Worm (Caenorhabditis elegans) whole organism, late embryonic: Measurements from ENCODE around the gene C45B11.9.

Source experiments
- K02D7.2 ChIP-seq: sonication (generic microtip); optimal IDR thresholded peaks from 2 replicates; lab custom pipeline; 2017; ENCODE audit warnings: mild to moderate bottlenecking, missing genetic modification characterization, missing compliant biosample characterization
- K09A11.1 ChIP-seq: sonication (generic microtip); optimal IDR thresholded peaks from 2 replicates; lab custom pipeline; 2017; ENCODE audit warnings: antibody characterized with exemption, mild to moderate bottlenecking, missing genetic modification characterization, missing compliant biosample characterization; ENCODE audit not compliant: insufficient read depth
- Y22D7AL.16 ChIP-seq: sonication (generic microtip); optimal IDR thresholded peaks from 2 replicates; lab custom pipeline; 2016; ENCODE audit warnings: missing genetic modification characterization, missing compliant biosample characterization
- ahr-1 ChIP-seq: sonication (generic microtip); optimal IDR thresholded peaks from 2 replicates; lab custom pipeline; 2016; ENCODE audit warnings: missing genetic modification characterization, missing compliant biosample characterization
- ama-1 ChIP-seq: fragments of 150-350 bp; optimal IDR thresholded peaks from 2 replicates; lab custom pipeline; 2014
- ceh-18 ChIP-seq: sonication (generic microtip); optimal IDR thresholded peaks from 2 replicates; lab custom pipeline; 2016; ENCODE audit warnings: missing genetic modification characterization, missing compliant biosample characterization
- ceh-2 ChIP-seq: sonication (generic microtip); optimal IDR thresholded peaks from 2 replicates; lab custom pipeline; 2016; ENCODE audit warnings: missing genotype, missing genetic modification characterization, missing compliant biosample characterization
- ceh-22 ChIP-seq: sonication (generic microtip); optimal IDR thresholded peaks from 2 replicates; lab custom pipeline; 2017; ENCODE audit warnings: missing biosample characterization, missing genetic modification characterization
- ceh-24 ChIP-seq: sonication (generic microtip); optimal IDR thresholded peaks from 2 replicates; lab custom pipeline; 2016; ENCODE audit warnings: mild to moderate bottlenecking, missing genetic modification characterization, missing compliant biosample characterization
- ceh-31 ChIP-seq: sonication (generic microtip); optimal IDR thresholded peaks from 2 replicates; lab custom pipeline; 2016; ENCODE audit warnings: missing genetic modification characterization, missing compliant biosample characterization
- ceh-6 ChIP-seq: fragments of 200-800 bp; sonication (Bioruptor generic); optimal IDR thresholded peaks from 2 replicates; lab custom pipeline; 2018; ENCODE audit warnings: mild to moderate bottlenecking, missing genetic modification characterization, missing compliant biosample characterization
- elt-2 ChIP-seq: sonication (generic microtip); optimal IDR thresholded peaks from 2 replicates; lab custom pipeline; 2016; ENCODE audit warnings: missing genetic modification reagents, missing genetic modification characterization, missing compliant biosample characterization
- elt-4 ChIP-seq: sonication (generic microtip); optimal IDR thresholded peaks from 2 replicates; lab custom pipeline; 2016; ENCODE audit warnings: missing genetic modification characterization, missing compliant biosample characterization
- eyg-1 ChIP-seq: sonication (generic microtip); optimal IDR thresholded peaks from 2 replicates; lab custom pipeline; 2016; ENCODE audit warnings: missing genotype, missing genetic modification characterization, missing compliant biosample characterization
- fkh-10 ChIP-seq: fragments of 150-350 bp; optimal IDR thresholded peaks from 2 replicates; lab custom pipeline; 2014; ENCODE audit warnings: missing biosample characterization, missing genetic modification reagents, missing genetic modification characterization
- hlh-13 ChIP-seq: fragments of 200-800 bp; sonication (Bioruptor generic); optimal IDR thresholded peaks from 2 replicates; lab custom pipeline; 2018; ENCODE audit warnings: mild to moderate bottlenecking, missing genetic modification characterization, missing compliant biosample characterization
- hlh-30 ChIP-seq: sonication (generic microtip); optimal IDR thresholded peaks from 2 replicates; lab custom pipeline; 2017; ENCODE audit warnings: antibody characterized with exemption, missing genetic modification characterization, missing compliant biosample characterization; ENCODE audit not compliant: insufficient read depth
- hlh-6 ChIP-seq: sonication (generic microtip); optimal IDR thresholded peaks from 2 replicates; lab custom pipeline; 2016; ENCODE audit warnings: missing genotype, missing genetic modification characterization, missing compliant biosample characterization
- lin-11 ChIP-seq: fragments of 200-800 bp; sonication (Bioruptor generic); optimal IDR thresholded peaks from 2 replicates; lab custom pipeline; 2018; ENCODE audit warnings: mild to moderate bottlenecking, missing genetic modification characterization, missing compliant biosample characterization
- nfya-1 ChIP-seq: sonication (generic microtip); optimal IDR thresholded peaks from 2 replicates; lab custom pipeline; 2017; ENCODE audit warnings: missing genetic modification characterization, mild to moderate bottlenecking, missing compliant biosample characterization, antibody characterized with exemption, moderate library complexity
- npax-4 ChIP-seq: sonication (generic microtip); optimal IDR thresholded peaks from 2 replicates; lab custom pipeline; 2016; ENCODE audit warnings: missing genetic modification characterization, missing compliant biosample characterization
- pat-9 ChIP-seq: fragments of 200-800 bp; sonication (Bioruptor generic); optimal IDR thresholded peaks from 2 replicates; lab custom pipeline; 2018; ENCODE audit warnings: mild to moderate bottlenecking, missing genetic modification characterization, moderate library complexity, missing compliant biosample characterization
- pax-1 ChIP-seq: fragments of 150-350 bp; optimal IDR thresholded peaks from 2 replicates; lab custom pipeline; 2014; ENCODE audit warnings: missing biosample characterization, missing genetic modification characterization
- ref-2 ChIP-seq: sonication (generic microtip); optimal IDR thresholded peaks from 2 replicates; lab custom pipeline; 2016; ENCODE audit warnings: missing genetic modification characterization, missing compliant biosample characterization
- rnt-1 ChIP-seq: sonication (generic microtip); optimal IDR thresholded peaks from 2 replicates; lab custom pipeline; 2016; ENCODE audit warnings: missing genetic modification characterization, missing compliant biosample characterization
- sdc-2 ChIP-seq: sonication (generic microtip); optimal IDR thresholded peaks from 2 replicates; lab custom pipeline; 2016; ENCODE audit warnings: missing genotype, missing genetic modification characterization, missing compliant biosample characterization
- sox-2 ChIP-seq: fragments of 200-800 bp; sonication (Bioruptor generic); IDR thresholded peaks from 2 replicates; pipeline ENCODE4 v1.3.6; 2022; ENCODE audit warnings: missing genetic modification reagents, missing genetic modification characterization, missing compliant biosample characterization
- sox-4 ChIP-seq: sonication (generic microtip); optimal IDR thresholded peaks from 2 replicates; lab custom pipeline; 2017; ENCODE audit warnings: mild to moderate bottlenecking, missing genetic modification characterization, inconsistent platforms, missing compliant biosample characterization
- tbx-2 ChIP-seq: sonication (generic microtip); optimal IDR thresholded peaks from 2 replicates; lab custom pipeline; 2016; ENCODE audit warnings: missing genetic modification characterization, missing compliant biosample characterization
- unc-3 ChIP-seq, 2 experiments: fragments of 200-800 bp in 1 of 2; sonication (Bioruptor generic) in 1 of 2; sonication (generic microtip) in 1 of 2; conservative IDR thresholded peaks in 1 of 2; optimal IDR thresholded peaks in 1 of 2; 2 replicates each; pipeline versions ENCODE4 v1.3.6 to Lab custom; 2016 to 2022; ENCODE audit warnings: missing compliant biosample characterization in 2 of 2, missing genetic modification characterization in 2 of 2, missing genetic modification reagents in 1 of 2
- unc-42 ChIP-seq: sonication (generic microtip); optimal IDR thresholded peaks from 2 replicates; lab custom pipeline; 2016; ENCODE audit warnings: missing genotype, missing genetic modification characterization, missing compliant biosample characterization
- unc-55 ChIP-seq: sonication (generic microtip); optimal IDR thresholded peaks from 2 replicates; lab custom pipeline; 2017; ENCODE audit warnings: missing biosample characterization, missing genetic modification reagents, missing genetic modification characterization
- unc-86 ChIP-seq: sonication (generic microtip); optimal IDR thresholded peaks from 2 replicates; lab custom pipeline; 2016; ENCODE audit warnings: missing genetic modification characterization, missing compliant biosample characterization

C45B11.9 gene

DNA sequence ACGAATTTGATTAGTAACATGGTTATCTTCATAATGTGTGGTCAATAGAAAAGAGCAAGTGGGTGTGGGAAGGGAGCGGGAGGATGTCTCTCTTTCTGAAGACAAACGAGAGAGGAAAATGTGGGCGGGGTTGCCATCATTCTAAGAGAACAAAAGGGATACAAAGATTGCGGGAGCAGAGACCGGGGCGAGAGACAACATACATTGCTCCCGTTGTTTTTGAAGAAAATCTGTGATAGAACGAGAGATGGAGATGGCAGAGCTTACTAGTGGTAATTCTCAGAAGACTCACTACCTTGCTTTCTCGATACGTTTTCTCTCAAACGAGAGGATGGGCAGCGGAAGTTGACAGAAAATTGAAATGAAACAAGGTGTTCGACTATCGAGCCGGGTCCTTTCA lies 33.2 kb downstream of the C45B11.9 start:
- TF ChIP-seq tbx-2 (no peak), elt-2 (tag; lab: Kevin White, UChicago) (no peak), sdc-2 (tag; lab: Kevin White, UChicago) (no peak), ceh-2 (no peak), unc-55 (GFP tag; lab: Kevin White, UChicago) (peak; percentile 2), ceh-18 (tag; lab: Kevin White, UChicago) (peak; percentile 4), Y22D7AL.16 (tag; lab: Kevin White, UChicago) (no peak), sox-2 (GFP tag; lab: Robert Waterston, UW) (no peak), elt-4 (tag; lab: Kevin White, UChicago) (no peak)
- TF ChIP-seq, all 69 proteins: peak for 2

DNA sequence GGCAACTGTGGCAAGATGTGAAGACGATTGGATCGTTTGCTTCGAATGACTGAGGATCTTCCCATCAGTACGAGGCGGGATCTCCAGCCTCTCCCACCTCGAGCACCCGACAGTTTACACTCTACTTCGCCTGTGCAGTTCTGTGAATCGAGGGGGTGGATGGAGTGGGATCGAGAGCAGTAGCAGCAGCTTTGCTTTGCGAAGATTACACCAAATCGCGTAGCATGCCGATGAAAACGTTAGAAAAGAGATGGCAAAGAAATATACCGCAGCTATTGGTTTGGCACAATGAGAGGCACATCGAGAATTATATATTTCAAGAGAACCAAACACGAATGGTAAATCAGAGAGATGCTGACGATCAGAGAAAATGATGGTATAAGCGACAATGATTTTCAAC lies 34.3 kb downstream of the C45B11.9 start, which contains the start of gene act-3:
Gene act-3, minus strand, starts transcription at position 51 of the 400 bp plus-strand sequence.
- TF ChIP-seq rnt-1 (peak; percentile 67), unc-55 (GFP tag; lab: Kevin White, UChicago) (peak; percentile 27), ama-1 (lab: Kevin White, UChicago) (no peak), ceh-31 (tag; lab: Kevin White, UChicago) (no peak), npax-4 (no peak), sox-4 (tag; lab: Kevin White, UChicago) (no peak), ceh-22 (no peak), ahr-1 (tag; lab: Kevin White, UChicago) (no peak), unc-86 (tag; lab: Kevin White, UChicago) (no peak), eyg-1 (no peak), ceh-18 (tag; lab: Kevin White, UChicago) (peak; percentile 92), nfya-1 (tag; lab: Kevin White, UChicago) (peak; percentile 53), K09A11.1 (tag; lab: Kevin White, UChicago) (no peak), ceh-6 (GFP tag; lab: Kevin White, UChicago) (no peak)

DNA sequence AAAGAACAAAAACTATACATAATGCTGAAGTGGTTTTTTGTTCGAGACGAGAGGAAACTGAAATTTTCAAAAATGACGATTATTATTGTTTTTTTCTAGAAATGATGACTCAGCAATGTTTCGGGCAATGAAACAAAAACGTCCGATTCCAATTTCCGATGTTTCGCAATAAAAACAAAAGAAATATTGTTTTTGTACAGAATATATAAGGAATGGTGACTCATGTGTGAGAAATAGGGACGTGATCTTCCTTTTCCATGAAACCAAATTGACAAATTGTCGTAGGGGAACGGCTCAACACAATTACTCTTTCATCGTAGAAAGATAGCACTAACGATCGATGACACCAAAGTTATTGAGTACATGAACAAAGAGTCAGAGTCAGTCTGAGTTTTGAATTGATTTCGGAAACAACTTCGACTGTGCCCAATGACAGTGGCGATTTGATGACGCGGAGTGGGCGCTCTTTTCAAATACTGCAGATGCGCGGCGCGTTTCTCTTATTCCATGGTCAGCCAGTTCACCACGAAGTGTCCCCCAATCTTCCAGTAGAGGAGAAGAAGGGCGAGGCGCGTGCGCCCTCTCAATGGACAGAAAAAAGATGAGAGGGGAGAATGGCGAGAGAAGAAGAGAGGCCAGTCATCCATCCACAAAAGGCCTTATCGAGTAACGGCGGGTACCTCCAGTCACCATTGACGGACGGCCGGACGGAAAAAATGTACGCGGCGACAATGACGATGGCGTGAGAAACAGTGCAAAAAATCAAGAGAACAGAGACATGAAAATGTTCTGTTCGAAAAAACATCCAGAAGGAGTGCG lies 35.3 kb downstream of the C45B11.9 start:
- TF ChIP-seq ceh-18 (tag; lab: Kevin White, UChicago): peak; percentile 13
- TF ChIP-seq elt-4 (tag; lab: Kevin White, UChicago): peak; percentile 54
- peak; percentile 23 for TF ChIP-seq nfya-1 (tag; lab: Kevin White, UChicago)
- peak; percentile 14 for TF ChIP-seq ref-2 (tag; lab: Kevin White, UChicago)
- TF ChIP-seq ceh-31 (tag; lab: Kevin White, UChicago): peak; percentile 31
- peak; percentile 32 for TF ChIP-seq hlh-6 (tag; lab: Kevin White, UChicago)
- no peak for TF ChIP-seq lin-11
- TF ChIP-seq sdc-2 (tag; lab: Kevin White, UChicago): peak; percentile 26
- peak; percentile 25 for TF ChIP-seq unc-42 (tag; lab: Kevin White, UChicago)
- no peak for TF ChIP-seq pat-9 (tag; lab: Kevin White, UChicago)
- TF ChIP-seq ceh-24 (tag; lab: Kevin White, UChicago): no peak

DNA sequence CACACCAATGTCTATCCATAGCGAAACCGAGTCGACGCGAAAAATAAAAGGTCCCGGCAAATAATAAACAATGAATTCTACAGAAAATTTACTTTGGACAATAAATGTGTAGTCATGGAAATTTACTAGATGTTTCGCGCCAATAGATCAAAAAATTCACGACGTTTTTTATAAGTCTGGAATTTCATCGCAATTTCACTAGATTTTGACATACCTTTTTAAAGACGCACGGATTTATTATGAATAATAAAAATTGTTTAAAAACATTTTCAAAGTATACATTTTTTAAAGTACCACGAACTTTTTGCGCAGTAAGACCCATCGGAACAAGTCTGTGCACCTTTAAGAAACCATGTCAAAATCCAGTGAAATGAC lies 35.9 kb downstream of the C45B11.9 start:
- TF ChIP-seq eyg-1 (no peak), unc-42 (tag; lab: Kevin White, UChicago) (no peak), hlh-30 (tag; lab: Kevin White, UChicago) (no peak), fkh-10 (GFP tag; lab: Kevin White, UChicago) (no peak), unc-3 (GFP tag; conservative IDR thresholded peaks at IDR 0.05; lab: Robert Waterston, UW) (no peak), unc-3 (tag; optimal IDR thresholded peaks at IDR 0.05; lab: Kevin White, UChicago) (no peak), pax-1 (tag; lab: Kevin White, UChicago) (no peak), hlh-13 (GFP tag; lab: Kevin White, UChicago) (no peak), K02D7.2 (no peak), unc-55 (GFP tag; lab: Kevin White, UChicago) (no peak)
